ENCODE assay signal across 2 worm cellular contexts in the genomic region with DNA sequence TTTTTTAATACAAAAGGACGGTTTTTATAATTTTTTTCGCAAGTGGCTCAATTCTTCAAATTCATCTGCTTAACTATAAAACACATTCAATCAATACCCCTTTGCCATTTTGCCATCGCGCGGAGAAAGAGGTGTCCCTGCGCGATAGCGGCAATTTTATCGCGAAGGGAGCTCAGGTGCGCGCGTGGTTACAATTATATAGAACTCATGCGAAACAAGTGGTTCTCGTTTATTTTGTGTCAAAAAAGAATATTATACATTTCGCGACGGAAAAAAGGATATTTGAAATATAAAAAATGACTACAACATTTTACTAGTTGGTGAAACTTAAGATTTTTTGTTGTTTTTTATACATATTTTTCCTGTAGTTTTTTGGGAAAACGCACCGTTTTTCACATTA.
TF ChIP-seq lines count a peak whose summit lies in the region.

No protein-coding gene starts in this region.

TF ChIP-seq in whole organism, L1 larva, 84 proteins besides CTCF, POLR2A, EP300 and RAD21 (continued from another document):
- TF ChIP-seq ceh-90 (tag; optimal IDR thresholded peaks at IDR 0.05; lab: Kevin White, UChicago): no peak
- TF ChIP-seq hlh-4 (tag; optimal IDR thresholded peaks at IDR 0.05; lab: Kevin White, UChicago): peak; percentile 89
- TF ChIP-seq sox-4 (tag; optimal IDR thresholded peaks at IDR 0.05; lab: Kevin White, UChicago): peak; percentile 100
- TF ChIP-seq pqm-1 (tag; optimal IDR thresholded peaks at IDR 0.05; lab: Kevin White, UChicago): peak; percentile 90
- peak; percentile 99 for TF ChIP-seq nhr-11 (tag; optimal IDR thresholded peaks at IDR 0.05; lab: Kevin White, UChicago)
- TF ChIP-seq ama-1 (optimal IDR thresholded peaks at IDR 0.05; lab: Kevin White, UChicago): peak; percentile 27
- TF ChIP-seq efl-1 (optimal IDR thresholded peaks at IDR 0.05; lab: Kevin White, UChicago): peak; percentile 86 to 90
- peak; percentile 46 to 97 for TF ChIP-seq efl-1 (GFP tag; optimal IDR thresholded peaks at IDR 0.05 in 1 of 2; lab: Kevin White, UChicago)
- peak; percentile 99 for TF ChIP-seq rnt-1 (tag; optimal IDR thresholded peaks at IDR 0.05; lab: Kevin White, UChicago)
- TF ChIP-seq nhr-85 (tag; lab: Kevin White, UChicago): peak; percentile 98
- TF ChIP-seq unc-130 (tag; optimal IDR thresholded peaks at IDR 0.05; lab: Kevin White, UChicago): peak; percentile 95
- peak; percentile 85 for TF ChIP-seq nhr-12 (tag; optimal IDR thresholded peaks at IDR 0.05; lab: Kevin White, UChicago)
- TF ChIP-seq aha-1 (tag; optimal IDR thresholded peaks at IDR 0.05; lab: Kevin White, UChicago): peak; percentile 94
- TF ChIP-seq irx-1 (tag; optimal IDR thresholded peaks at IDR 0.05; lab: Kevin White, UChicago): peak; percentile 100
- peak; percentile 100 for TF ChIP-seq mep-1 (tag; optimal IDR thresholded peaks at IDR 0.05; lab: Kevin White, UChicago)
- TF ChIP-seq nhr-77 (tag; optimal IDR thresholded peaks at IDR 0.05; lab: Kevin White, UChicago): peak; percentile 99
- peak; percentile 100 for TF ChIP-seq tbx-2 (tag; optimal IDR thresholded peaks at IDR 0.05; lab: Kevin White, UChicago)
- TF ChIP-seq snpc-4 (tag; optimal IDR thresholded peaks at IDR 0.05; lab: Kevin White, UChicago): peak; percentile 92
- no peak for TF ChIP-seq sptf-1 (tag; optimal IDR thresholded peaks at IDR 0.05; lab: Kevin White, UChicago)
- peak; percentile 95 for TF ChIP-seq aly-2 (tag; optimal IDR thresholded peaks at IDR 0.05; lab: Kevin White, UChicago)
- TF ChIP-seq isw-1 (GFP tag; IDR thresholded peaks at IDR 0.05; lab: Robert Waterston, UW): peak; percentile 93
- TF ChIP-seq snu-23 (GFP tag; optimal IDR thresholded peaks at IDR 0.05; lab: Kevin White, UChicago): peak; percentile 100
- TF ChIP-seq egl-13 (tag; optimal IDR thresholded peaks at IDR 0.05; lab: Kevin White, UChicago): peak; percentile 100
- peak; percentile 98 for TF ChIP-seq mab-9 (GFP tag; IDR thresholded peaks at IDR 0.05; lab: Robert Waterston, UW)
- TF ChIP-seq ces-1 (GFP tag; optimal IDR thresholded peaks at IDR 0.05; lab: Kevin White, UChicago): peak; percentile 96
- TF ChIP-seq ceh-82 (tag; optimal IDR thresholded peaks at IDR 0.05; lab: Kevin White, UChicago): peak; percentile 99 to 100 (median 100)
- TF ChIP-seq lin-15B (tag; optimal IDR thresholded peaks at IDR 0.05; lab: Kevin White, UChicago): peak; percentile 46
- peak; percentile 99 for TF ChIP-seq nhr-90 (tag; optimal IDR thresholded peaks at IDR 0.05; lab: Kevin White, UChicago; ENCODE audit: poor library complexity)

TF ChIP-seq in whole organism, young adult, 124 proteins besides CTCF, POLR2A, EP300 and RAD21 (continued from another document):
- peak; percentile 71 for TF ChIP-seq zim-3 (tag; optimal IDR thresholded peaks at IDR 0.05; lab: Kevin White, UChicago)
- peak; percentile 90 for TF ChIP-seq nhr-80 (tag; optimal IDR thresholded peaks at IDR 0.05; lab: Kevin White, UChicago)
- TF ChIP-seq F37B4.10 (GFP tag; IDR thresholded peaks at IDR 0.05; lab: Robert Waterston, UW): peak; percentile 97
- peak; percentile 99 for TF ChIP-seq egl-18 (GFP tag; IDR thresholded peaks at IDR 0.05; lab: Robert Waterston, UW)
- peak; percentile 99 for TF ChIP-seq cebp-2 (GFP tag; IDR thresholded peaks at IDR 0.05; lab: Robert Waterston, UW)
- TF ChIP-seq pha-4 (tag; optimal IDR thresholded peaks at IDR 0.05; lab: Kevin White, UChicago): peak; percentile 78
- peak; percentile 75 for TF ChIP-seq snpc-1.3 (tag; optimal IDR thresholded peaks at IDR 0.05; lab: Kevin White, UChicago; ENCODE audit: insufficient read depth)
- TF ChIP-seq T26A5.8 (tag; optimal IDR thresholded peaks at IDR 0.05; lab: Kevin White, UChicago): no peak
- TF ChIP-seq F39B2.1 (GFP tag; IDR thresholded peaks at IDR 0.05; lab: Robert Waterston, UW): peak; percentile 64; the same call in 1 of the 2 replicates
- TF ChIP-seq F49E8.2 (tag; optimal IDR thresholded peaks at IDR 0.05; lab: Kevin White, UChicago; ENCODE audit: insufficient read depth): peak; percentile 6
- peak; percentile 96 for TF ChIP-seq dpff-1 (tag; optimal IDR thresholded peaks at IDR 0.05; lab: Kevin White, UChicago)
- no peak for TF ChIP-seq efl-1 (GFP tag; optimal IDR thresholded peaks at IDR 0.05; lab: Kevin White, UChicago)
- TF ChIP-seq bed-1 (GFP tag; IDR thresholded peaks at IDR 0.05; lab: Robert Waterston, UW): 0 out of 2 replicates have a peak, but pooled peaks have one; percentile 83
- no peak for TF ChIP-seq hrde-1 (tag; optimal IDR thresholded peaks at IDR 0.05; lab: Kevin White, UChicago; ENCODE audit: borderline replicate concordance)
- TF ChIP-seq madf-3 (GFP tag; IDR thresholded peaks at IDR 0.05; lab: Robert Waterston, UW): peak; percentile 90
- TF ChIP-seq D2030.7 (GFP tag; IDR thresholded peaks at IDR 0.05; lab: Robert Waterston, UW): no peak
- no peak for TF ChIP-seq Y53F4B.3 (GFP tag; IDR thresholded peaks at IDR 0.05; lab: Robert Waterston, UW)
- TF ChIP-seq ztf-22 (GFP tag; optimal IDR thresholded peaks at IDR 0.05; lab: Kevin White, UChicago): peak; percentile 63
- TF ChIP-seq dpl-1 (GFP tag; optimal IDR thresholded peaks at IDR 0.05; lab: Kevin White, UChicago): no peak
- TF ChIP-seq madf-6 (GFP tag; IDR thresholded peaks at IDR 0.05; lab: Robert Waterston, UW): peak; percentile 41
- peak; percentile 39 for TF ChIP-seq unc-62 (GFP tag; optimal IDR thresholded peaks at IDR 0.05; lab: Kevin White, UChicago)
- TF ChIP-seq pbrm-1 (GFP tag; IDR thresholded peaks at IDR 0.05; lab: Robert Waterston, UW): peak; percentile 97
- 0 out of 2 replicates have a peak, but pooled peaks have one; percentile 21 for TF ChIP-seq attf-3 (GFP tag; conservative IDR thresholded peaks at IDR 0.05; lab: Robert Waterston, UW)
- peak; percentile 95 for TF ChIP-seq T07F8.4 (tag; optimal IDR thresholded peaks at IDR 0.05; lab: Kevin White, UChicago)
- TF ChIP-seq die-1 (tag; optimal IDR thresholded peaks at IDR 0.05; lab: Kevin White, UChicago): peak; percentile 80
- TF ChIP-seq ztf-25 (GFP tag; IDR thresholded peaks at IDR 0.05; lab: Robert Waterston, UW): no peak
- peak; percentile 96 for TF ChIP-seq lag-1 (GFP tag; IDR thresholded peaks at IDR 0.05; lab: Robert Waterston, UW)
- peak; percentile 95 for TF ChIP-seq B0035.1 (tag; optimal IDR thresholded peaks at IDR 0.05; lab: Kevin White, UChicago)
- TF ChIP-seq tbp1 (GFP tag; optimal IDR thresholded peaks at IDR 0.05; lab: Kevin White, UChicago): peak; percentile 79
- 0 out of 2 replicates have a peak, but pooled peaks have one; percentile 69 for TF ChIP-seq nhr-120 (GFP tag; IDR thresholded peaks at IDR 0.05; lab: Robert Waterston, UW)
- TF ChIP-seq rec-8 (tag; optimal IDR thresholded peaks at IDR 0.05; lab: Kevin White, UChicago): peak; percentile 10 to 26
- peak; percentile 97 for TF ChIP-seq F10E7.11 (tag; optimal IDR thresholded peaks at IDR 0.05; lab: Kevin White, UChicago)
- TF ChIP-seq egl-44 (GFP tag; IDR thresholded peaks at IDR 0.05; lab: Robert Waterston, UW): peak; percentile 96
- peak; percentile 99 for TF ChIP-seq ceh-27 (GFP tag; optimal IDR thresholded peaks at IDR 0.05; lab: Kevin White, UChicago)
- peak; percentile 54 for TF ChIP-seq attf-5 (GFP tag; optimal IDR thresholded peaks at IDR 0.05; lab: Kevin White, UChicago)
